Worm (Caenorhabditis elegans): ENCODE measurements around the gene F35H10.5.

DNA sequence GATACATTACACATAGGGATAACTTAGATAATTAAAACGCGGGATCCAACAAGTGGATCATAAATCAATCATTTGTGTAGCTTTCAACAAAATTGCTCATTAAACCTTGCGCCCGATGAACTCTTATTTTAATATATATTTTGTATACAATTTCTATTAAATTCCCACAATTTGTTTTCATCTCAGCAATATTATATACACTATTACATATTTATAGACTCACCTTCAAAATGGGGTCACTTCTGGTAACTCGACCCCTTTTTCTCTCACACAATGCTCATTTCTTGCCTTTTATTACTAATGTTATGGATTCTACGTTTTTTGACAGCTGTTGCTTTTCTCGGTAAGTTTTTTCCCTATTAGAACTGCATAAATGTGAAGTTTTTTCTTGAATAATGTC, 39.1 kb downstream of the F35H10.5 start, which contains the start of gene lgc-6:
- TF ChIP-seq lin-39 (tag; optimal IDR thresholded peaks at IDR 0.05) (no peak), alr-1 (tag; optimal IDR thresholded peaks at IDR 0.05) (no peak), nhr-23 (tag; optimal IDR thresholded peaks at IDR 0.05) (no peak), nhr-77 (tag; optimal IDR thresholded peaks at IDR 0.05) (no peak), ceh-16 (tag; optimal IDR thresholded peaks at IDR 0.05) (no peak), mdl-1 (tag; optimal IDR thresholded peaks at IDR 0.05) (no peak)

Measured in whole organism, L2 larva.